Fruit fly (Drosophila melanogaster) whole organism, prepupa: ENCODE measurements around the gene Klc.

Experiments used
- CG31627 ChIP-seq: fragments of 200-800 bp; sonication (Bioruptor generic); optimal IDR thresholded peaks from 3 replicates; lab custom pipeline; 2016; ENCODE audit warnings: missing biosample characterization, missing genetic modification characterization
- CG6163 ChIP-seq: fragments of 200-800 bp; sonication (Bioruptor generic); IDR thresholded peaks from 3 replicates; pipeline ENCODE4 v1.3.6; 2022; ENCODE audit warnings: missing biosample characterization, missing genetic modification characterization
- CG6792 ChIP-seq: fragments of 200-800 bp; sonication (Bioruptor generic); optimal IDR thresholded peaks from 3 replicates; lab custom pipeline; 2016; ENCODE audit warnings: missing biosample characterization, missing genetic modification characterization
- CG6854 ChIP-seq: fragments of 200-800 bp; sonication (Bioruptor generic); optimal IDR thresholded peaks from 2 replicates; lab custom pipeline; 2017; ENCODE audit warnings: missing biosample characterization, mild to moderate bottlenecking, missing genetic modification characterization
- CG8119 ChIP-seq: fragments of 200-800 bp; sonication (Bioruptor generic); IDR thresholded peaks from 3 replicates; pipeline ENCODE4 v1.3.6; 2022; ENCODE audit warnings: missing biosample characterization, missing genetic modification characterization
- CG9139 ChIP-seq: fragments of 200-800 bp; sonication (Bioruptor generic); optimal IDR thresholded peaks from 3 replicates; lab custom pipeline; 2017; ENCODE audit warnings: missing biosample characterization, mild to moderate bottlenecking, missing genetic modification characterization
- Gug ChIP-seq: fragments of 200-800 bp; sonication (Bioruptor generic); IDR thresholded peaks from 2 replicates; pipeline ENCODE4 v1.3.6; 2022; ENCODE audit warnings: missing biosample characterization, missing genetic modification characterization
- achi ChIP-seq: fragments of 200-800 bp; sonication (Bioruptor generic); optimal IDR thresholded peaks from 3 replicates; lab custom pipeline; 2016; ENCODE audit warnings: missing biosample characterization, missing genetic modification characterization

DNA sequence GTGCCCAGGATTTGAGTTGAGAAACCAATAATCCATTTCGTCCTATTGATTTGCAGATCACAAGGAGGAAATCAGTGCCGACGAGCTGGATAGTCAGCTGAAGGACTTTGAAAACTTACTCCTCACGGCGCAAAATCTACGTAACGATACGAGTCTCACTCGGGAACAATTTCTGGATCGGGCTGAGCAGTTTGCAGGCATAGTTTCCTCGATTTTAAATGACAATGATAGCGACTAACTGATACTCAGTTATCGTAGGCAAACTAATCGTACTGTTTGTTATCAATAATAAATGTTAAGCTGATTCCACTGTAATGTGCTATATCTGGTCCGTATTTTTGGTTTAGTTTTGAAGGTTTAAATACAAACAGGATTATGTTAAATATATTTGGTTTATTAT lies 3.6 kb downstream of the Klc start:
- TF ChIP-seq CG9139 (GFP tag; lab: Kevin White, UChicago), result no peak
- no peak for TF ChIP-seq Gug
- TF ChIP-seq achi (GFP tag; lab: Kevin White, UChicago), result no peak
- no peak for TF ChIP-seq CG6792 (GFP tag; lab: Kevin White, UChicago)
- no peak for TF ChIP-seq CG6854
- TF ChIP-seq CG31627 (GFP tag; lab: Kevin White, UChicago), result no peak
- no peak for TF ChIP-seq CG8119 (GFP tag; lab: Robert Waterston, UW)
- no peak for TF ChIP-seq CG6163 (GFP tag; lab: Robert Waterston, UW)
